Fruit fly (Drosophila melanogaster): ENCODE data around the gene sesB.

Gene sesB

dm6 chrX:10802457-10803378 is 16.0 kb upstream of the sesB start (continued):
- peak; percentile 22 for TF ChIP-seq spab (GFP tag; optimal IDR thresholded peaks at IDR 0.05)
- peak; percentile 57 for TF ChIP-seq CG6163 (GFP tag; IDR thresholded peaks at IDR 0.05)
- TF ChIP-seq CG32006 (GFP tag; optimal IDR thresholded peaks at IDR 0.05), result peak; percentile 82
- TF ChIP-seq Hr38 (GFP tag; optimal IDR thresholded peaks at IDR 0.05), result no peak
- TF ChIP-seq cyc (GFP tag; optimal IDR thresholded peaks at IDR 0.05), result peak; percentile 12

dm6 chrX:10801827-10802456 is 15.2 kb upstream of the sesB start:
- peak; percentile 32 for TF ChIP-seq Lpt (GFP tag; optimal IDR thresholded peaks at IDR 0.05)
- TF ChIP-seq CG6276 (GFP tag; optimal IDR thresholded peaks at IDR 0.05), result no peak
- TF ChIP-seq dac (GFP tag; optimal IDR thresholded peaks at IDR 0.05), result no peak
- TF ChIP-seq CG1621 (tag; optimal IDR thresholded peaks at IDR 0.05), result peak; percentile 11
- no peak for TF ChIP-seq CG11902 (GFP tag; optimal IDR thresholded peaks at IDR 0.05)
- no peak for TF ChIP-seq topi (GFP tag; optimal IDR thresholded peaks at IDR 0.05)
- no peak for TF ChIP-seq CG3032 (tag; optimal IDR thresholded peaks at IDR 0.05)
- TF ChIP-seq Sox14 (GFP tag; optimal IDR thresholded peaks at IDR 0.05), result no peak
- no peak for TF ChIP-seq CG6792 (GFP tag; optimal IDR thresholded peaks at IDR 0.05)
- 0 out of 3 replicates have a peak, but pooled peaks have one; percentile 8 for TF ChIP-seq CG6163 (GFP tag; IDR thresholded peaks at IDR 0.05)
- TF ChIP-seq Ets21C (GFP tag; optimal IDR thresholded peaks at IDR 0.05), result no peak
- TF ChIP-seq CG4318 (GFP tag; optimal IDR thresholded peaks at IDR 0.05), result no peak
- TF ChIP-seq OdsH (GFP tag; optimal IDR thresholded peaks at IDR 0.05), result no peak
- no peak for TF ChIP-seq net (GFP tag; optimal IDR thresholded peaks at IDR 0.05)
- no peak for TF ChIP-seq CG11294 (GFP tag; IDR thresholded peaks at IDR 0.05)
- peak; percentile 29 for TF ChIP-seq dsx (GFP tag; optimal IDR thresholded peaks at IDR 0.05; ENCODE audit: poor library complexity, severe bottlenecking)
- TF ChIP-seq esn (GFP tag; optimal IDR thresholded peaks at IDR 0.05), result no peak
- TF ChIP-seq fd59A (GFP tag; optimal IDR thresholded peaks at IDR 0.05), result no peak
- TF ChIP-seq CG15336 (GFP tag; IDR thresholded peaks at IDR 0.05), result no peak
- no peak for TF ChIP-seq CG32006 (GFP tag; optimal IDR thresholded peaks at IDR 0.05)
- TF ChIP-seq eg (GFP tag; IDR thresholded peaks at IDR 0.05), result peak; percentile 6; the same call in 2 of the 3 replicates
- no peak for TF ChIP-seq CG9139 (GFP tag; optimal IDR thresholded peaks at IDR 0.05)

DNA sequence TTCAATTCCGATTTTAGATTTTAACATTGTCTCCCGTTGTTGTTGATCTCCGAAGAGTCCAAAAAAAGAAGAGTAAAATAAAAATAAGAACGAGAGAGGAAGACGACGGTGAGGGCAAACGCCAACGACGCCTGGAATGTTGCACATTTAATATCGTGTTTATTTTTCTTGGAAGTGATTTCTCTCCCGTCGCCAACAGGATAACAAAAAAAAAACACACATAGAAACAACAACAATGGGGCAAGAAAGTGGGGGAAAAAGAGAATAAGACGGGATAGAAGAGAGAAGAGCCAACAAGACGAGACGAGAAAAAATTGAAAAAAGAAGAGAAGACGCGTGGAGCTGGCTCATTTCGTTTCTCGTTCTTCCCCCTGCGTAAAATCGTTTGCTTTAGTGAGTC is 14.3 kb upstream of the sesB start:
- TF ChIP-seq topi (GFP tag; optimal IDR thresholded peaks at IDR 0.05), result no peak
- TF ChIP-seq Lpt (GFP tag; optimal IDR thresholded peaks at IDR 0.05), result no peak
- TF ChIP-seq fd85E (GFP tag; optimal IDR thresholded peaks at IDR 0.05), result no peak

DNA sequence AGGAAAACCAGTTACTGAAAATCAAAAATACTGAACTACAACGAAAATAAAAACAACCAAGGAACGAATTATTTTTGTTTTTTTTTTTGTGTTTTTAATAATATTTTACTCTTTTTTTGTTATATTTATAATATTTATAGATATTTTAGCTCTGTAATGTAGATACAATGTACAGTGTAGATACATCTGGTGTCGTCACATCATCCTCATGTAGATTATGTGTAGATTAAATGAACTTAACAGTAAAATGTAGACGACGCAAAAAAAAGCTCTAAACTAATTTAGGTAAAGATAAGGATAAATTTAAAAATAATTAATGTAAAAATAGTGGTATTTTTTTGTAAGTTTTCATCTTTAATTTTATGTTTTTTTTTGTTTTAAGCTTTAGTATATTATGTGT is 2.5 kb upstream of the sesB start:
- no peak for TF ChIP-seq Gug (GFP tag; IDR thresholded peaks at IDR 0.05)
- no peak for TF ChIP-seq CG6163 (GFP tag; IDR thresholded peaks at IDR 0.05)
- no peak for TF ChIP-seq Eip78C (GFP tag)
- TF ChIP-seq lz (GFP tag; optimal IDR thresholded peaks at IDR 0.05), result no peak
- TF ChIP-seq Eip75B (GFP tag; optimal IDR thresholded peaks at IDR 0.05), result no peak
- no peak for TF ChIP-seq OdsH (GFP tag; optimal IDR thresholded peaks at IDR 0.05)
- TF ChIP-seq vri (GFP tag; optimal IDR thresholded peaks at IDR 0.05), result no peak
- TF ChIP-seq CG16779 (tag; optimal IDR thresholded peaks at IDR 0.05), result no peak

- TF ChIP-seq eg (GFP tag; IDR thresholded peaks at IDR 0.05), result no peak
- TF ChIP-seq Eip78C (GFP tag), result no peak
- TF ChIP-seq svp (GFP tag), result no peak
- no peak for TF ChIP-seq vri (GFP tag; optimal IDR thresholded peaks at IDR 0.05)
- TF ChIP-seq CG3919 (GFP tag; optimal IDR thresholded peaks at IDR 0.05), result no peak
- TF ChIP-seq CG15336 (GFP tag; IDR thresholded peaks at IDR 0.05), result no peak
- TF ChIP-seq achi (GFP tag; optimal IDR thresholded peaks at IDR 0.05), result no peak
- no peak for TF ChIP-seq CG16779 (tag; optimal IDR thresholded peaks at IDR 0.05)
- no peak for TF ChIP-seq Gug (GFP tag; IDR thresholded peaks at IDR 0.05)
- no peak for TF ChIP-seq CG10669 (GFP tag; optimal IDR thresholded peaks at IDR 0.05)
- TF ChIP-seq Eip75B (GFP tag; optimal IDR thresholded peaks at IDR 0.05), result no peak
- TF ChIP-seq CG11902 (GFP tag; optimal IDR thresholded peaks at IDR 0.05), result no peak
- TF ChIP-seq CG8119 (GFP tag; IDR thresholded peaks at IDR 0.05), result no peak
- TF ChIP-seq CG4318 (GFP tag; optimal IDR thresholded peaks at IDR 0.05), result no peak
- TF ChIP-seq Ets96B (tag; optimal IDR thresholded peaks at IDR 0.05), result no peak
- no peak for TF ChIP-seq fd59A (GFP tag; optimal IDR thresholded peaks at IDR 0.05)
- TF ChIP-seq Lpt (GFP tag; optimal IDR thresholded peaks at IDR 0.05), result no peak
- no peak for TF ChIP-seq esn (GFP tag; optimal IDR thresholded peaks at IDR 0.05)
- TF ChIP-seq Ets21C (GFP tag; optimal IDR thresholded peaks at IDR 0.05), result no peak
Measured at dm6 chrX:10787352-10787751, 594 bp upstream of the sesB start.
